Fruit fly (Drosophila melanogaster) whole organism, embryonic: ENCODE results near the gene Nepl14.

Source experiments
- Abd-B ChIP-seq: fragments of 200-800 bp; sonication (Bioruptor generic); optimal IDR thresholded peaks from 2 replicates; lab custom pipeline; 2018; ENCODE audit warnings: missing biosample characterization, mild to moderate bottlenecking, missing genetic modification characterization, moderate library complexity
- Awh ChIP-seq: fragments of 200-800 bp; sonication (Bioruptor generic); IDR thresholded peaks from 2 replicates; pipeline ENCODE4, ENCODE4 v1.3.6; 2022; ENCODE audit warnings: missing biosample characterization, missing genetic modification characterization
- B-H1 ChIP-seq: fragments of 200-800 bp; sonication (Bioruptor generic); IDR thresholded peaks from 3 replicates; pipeline ENCODE4 v1.3.6; 2022; ENCODE audit warnings: missing biosample characterization, missing genetic modification characterization
- CG10654 ChIP-seq: fragments of 200-800 bp; sonication (Bioruptor generic); optimal IDR thresholded peaks from 2 replicates; lab custom pipeline; 2016; ENCODE audit warnings: missing biosample characterization, missing genetic modification characterization
- CG11456 ChIP-seq: fragments of 200-800 bp; sonication (Bioruptor generic); IDR thresholded peaks from 3 replicates; pipeline ENCODE4 v1.3.6; 2022; ENCODE audit warnings: missing biosample characterization, missing genetic modification characterization
- CG12219 ChIP-seq: fragments of 200-800 bp; sonication (Bioruptor generic); optimal IDR thresholded peaks from 3 replicates; lab custom pipeline; 2018; ENCODE audit warnings: missing biosample characterization, mild to moderate bottlenecking, missing genetic modification characterization
- CG12391 ChIP-seq: fragments of 200-800 bp; sonication (Bioruptor generic); optimal IDR thresholded peaks from 3 replicates; lab custom pipeline; 2018; ENCODE audit warnings: missing biosample characterization, mild to moderate bottlenecking, missing genetic modification characterization, moderate library complexity
- CG14710 ChIP-seq: fragments of 200-800 bp; sonication (Bioruptor generic); optimal IDR thresholded peaks from 3 replicates; lab custom pipeline; 2019; ENCODE audit warnings: missing biosample characterization, mild to moderate bottlenecking, missing genetic modification characterization, moderate library complexity
- CG16813 ChIP-seq: fragments of 200-800 bp; sonication (Bioruptor generic); IDR thresholded peaks from 3 replicates; pipeline ENCODE4 v1.3.6; 2022; ENCODE audit warnings: missing biosample characterization, missing genetic modification characterization; ENCODE audit not compliant: partially characterized antibody
- CG17328 ChIP-seq: fragments of 200-800 bp; sonication (Bioruptor generic); IDR thresholded peaks from 2 replicates; pipeline ENCODE4 v1.3.6; 2022; ENCODE audit warnings: missing biosample characterization, missing genetic modification characterization
- CG17359 ChIP-seq: fragments of 200-800 bp; sonication (Bioruptor generic); optimal IDR thresholded peaks from 3 replicates; lab custom pipeline; 2018; ENCODE audit warnings: missing biosample characterization, mild to moderate bottlenecking, missing genetic modification characterization, moderate library complexity
- CG32532 ChIP-seq: fragments of 200-800 bp; sonication (Bioruptor generic); IDR thresholded peaks from 2 replicates; pipeline ENCODE4 v1.3.6; 2022; ENCODE audit warnings: missing biosample characterization, missing genetic modification characterization
- CG3407 ChIP-seq: fragments of 200-800 bp; sonication (Bioruptor generic); optimal IDR thresholded peaks from 2 replicates; lab custom pipeline; 2018; ENCODE audit warnings: missing biosample characterization, mild to moderate bottlenecking, missing genetic modification characterization
- CG3726 ChIP-seq: fragments of 200-800 bp; sonication (Bioruptor generic); IDR thresholded peaks from 3 replicates; pipeline ENCODE4, ENCODE4 v1.3.6; 2022; ENCODE audit warnings: missing biosample characterization, missing genetic modification characterization
- CG4360 ChIP-seq: fragments of 200-800 bp; sonication (Bioruptor generic); IDR thresholded peaks from 2 replicates; pipeline ENCODE4 v1.3.6; 2022; ENCODE audit warnings: missing biosample characterization, missing genetic modification characterization
- CG4404 ChIP-seq: fragments of 200-800 bp; sonication (Bioruptor generic); IDR thresholded peaks from 2 replicates; pipeline ENCODE4 v1.3.6; 2022; ENCODE audit warnings: missing biosample characterization, missing genetic modification characterization
- CG8359 ChIP-seq: fragments of 200-800 bp; sonication (Bioruptor generic); optimal IDR thresholded peaks from 2 replicates; lab custom pipeline; 2017; ENCODE audit warnings: missing biosample characterization, mild to moderate bottlenecking, missing genetic modification characterization, borderline replicate concordance
- CG8765 ChIP-seq: fragments of 200-800 bp; sonication (Bioruptor generic); IDR thresholded peaks from 2 replicates; pipeline ENCODE4 v1.3.6; 2022; ENCODE audit warnings: missing biosample characterization, missing genetic modification characterization
- CG9609 ChIP-seq: fragments of 200-800 bp; sonication (Bioruptor generic); optimal IDR thresholded peaks from 3 replicates; lab custom pipeline; 2016; ENCODE audit warnings: missing biosample characterization, missing genetic modification characterization
- D ChIP-seq, 2 experiments: fragments of 200-800 bp in 1 of 2; fragments of >200 bp in 1 of 2; sonication (Bioruptor generic) in 1 of 2; optimal IDR thresholded peaks; 2 replicates in 1 of 2; 3 replicates in 1 of 2; lab custom pipeline; 2017; ENCODE audit warnings: mild to moderate bottlenecking in 1 of 2, missing biosample characterization in 1 of 2, missing genetic modification characterization in 1 of 2, missing genetic modification reagents in 1 of 2
- Deaf1 ChIP-seq: fragments of 200-800 bp; optimal IDR thresholded peaks from 3 replicates; lab custom pipeline; 2019; ENCODE audit warnings: missing biosample characterization, mild to moderate bottlenecking, missing genetic modification characterization, moderate library complexity
- Lim3 ChIP-seq: fragments of 200-800 bp; sonication (Bioruptor generic); IDR thresholded peaks from 2 replicates; pipeline ENCODE4 v1.3.6; 2022; ENCODE audit warnings: missing biosample characterization, missing genetic modification characterization
- Med ChIP-seq: fragments of 200-800 bp; sonication (Bioruptor generic); peaks from one replicate; lab custom pipeline; 2016; ENCODE audit warnings: missing biosample characterization, missing genetic modification characterization, mild to moderate bottlenecking, inconsistent platforms, moderate library complexity
- Mrtf ChIP-seq: fragments of 200-800 bp; sonication (Bioruptor generic); IDR thresholded peaks from 3 replicates; pipeline ENCODE4 v1.3.6; 2022; ENCODE audit warnings: missing biosample characterization, missing genetic modification characterization
- Oaz ChIP-seq: fragments of 200-800 bp; sonication (Bioruptor generic); IDR thresholded peaks from 2 replicates; pipeline ENCODE4 v1.3.6; 2022; ENCODE audit warnings: missing biosample characterization, missing genetic modification characterization
- Scr ChIP-seq: fragments of 200-800 bp; sonication (Bioruptor generic); IDR thresholded peaks from 2 replicates; pipeline ENCODE4 v1.3.6; 2022; ENCODE audit warnings: missing biosample characterization, missing genetic modification characterization; ENCODE audit not compliant: partially characterized antibody
- Tbp ChIP-seq: fragments of >200 bp; optimal IDR thresholded peaks from 2 replicates; lab custom pipeline; 2018; ENCODE audit warnings: missing biosample characterization, missing genetic modification characterization
- ac ChIP-seq: fragments of 200-800 bp; sonication (Bioruptor generic); optimal IDR thresholded peaks from 3 replicates; lab custom pipeline; 2017; ENCODE audit warnings: missing biosample characterization, mild to moderate bottlenecking, missing genetic modification characterization
- cato ChIP-seq: fragments of 200-800 bp; sonication (Bioruptor generic); optimal IDR thresholded peaks from 2 replicates; lab custom pipeline; 2016; ENCODE audit warnings: missing biosample characterization, missing genetic modification characterization, borderline replicate concordance
- da ChIP-seq: fragments of 200-800 bp; sonication (Bioruptor generic); optimal IDR thresholded peaks from 2 replicates; lab custom pipeline; 2016; ENCODE audit warnings: missing biosample characterization, missing genetic modification characterization
- gce ChIP-seq: fragments of 200-800 bp; sonication (Bioruptor generic); IDR thresholded peaks from 3 replicates; pipeline ENCODE4 v1.3.6; 2022; ENCODE audit warnings: missing biosample characterization, missing genetic modification characterization
- gsb ChIP-seq: fragments of 200-800 bp; sonication (Bioruptor generic); IDR thresholded peaks from 2 replicates; pipeline ENCODE4 v1.3.6; 2022; ENCODE audit warnings: missing biosample characterization, missing genetic modification characterization
- hbn ChIP-seq: fragments of 200-800 bp; sonication (Bioruptor generic); IDR thresholded peaks from 2 replicates; pipeline ENCODE4 v1.3.6; 2022; ENCODE audit warnings: missing biosample characterization, missing genetic modification characterization; ENCODE audit not compliant: partially characterized antibody
- kah ChIP-seq: fragments of 200-800 bp; sonication (Bioruptor generic); optimal IDR thresholded peaks from 2 replicates; lab custom pipeline; 2018; ENCODE audit warnings: missing biosample characterization, mild to moderate bottlenecking, missing genetic modification characterization
- nmo ChIP-seq: fragments of 200-800 bp; sonication (Bioruptor generic); optimal IDR thresholded peaks from 2 replicates; lab custom pipeline; 2018; ENCODE audit warnings: missing biosample characterization, mild to moderate bottlenecking, missing genetic modification characterization, moderate library complexity
- onecut ChIP-seq: fragments of 200-800 bp; sonication (Bioruptor generic); IDR thresholded peaks from 2 replicates; pipeline ENCODE4 v1.3.6; 2022; ENCODE audit warnings: missing biosample characterization, missing genetic modification characterization
- pan ChIP-seq, 4 experiments: fragments of >200 bp in 3 of 4; fragments of 200-800 bp in 1 of 4; sonication (Bioruptor generic) in 1 of 4; optimal IDR thresholded peaks in 3 of 4; IDR thresholded peaks in 1 of 4; 2 replicates each; pipeline versions ENCODE4 v1.3.6 to Lab custom; 2017 to 2022; ENCODE audit warnings: missing biosample characterization in 2 of 4, missing genetic modification characterization in 2 of 4, mixed read lengths in 1 of 4
- phol ChIP-seq: fragments of 200-800 bp; sonication (Bioruptor generic); optimal IDR thresholded peaks from 3 replicates; lab custom pipeline; 2018; ENCODE audit warnings: missing biosample characterization, mild to moderate bottlenecking, missing genetic modification characterization, moderate library complexity
- prd ChIP-seq, 3 experiments: fragments of >200 bp in 2 of 3; fragments of 200-800 bp in 1 of 3; sonication (Bioruptor generic) in 1 of 3; optimal IDR thresholded peaks in 2 of 3; IDR thresholded peaks in 1 of 3; 2 replicates in 2 of 3; 3 replicates in 1 of 3; pipeline versions ENCODE4 v1.3.6 to Lab custom; 2017 to 2022; ENCODE audit warnings: missing biosample characterization in 1 of 3, missing genetic modification characterization in 1 of 3
- slp2 ChIP-seq: fragments of 200-800 bp; sonication (Bioruptor generic); optimal IDR thresholded peaks from 2 replicates; lab custom pipeline; 2016; ENCODE audit warnings: missing biosample characterization, missing genetic modification characterization
- stc ChIP-seq: fragments of 200-800 bp; sonication (Bioruptor generic); IDR thresholded peaks from 2 replicates; pipeline ENCODE4 v1.3.6; 2022; ENCODE audit warnings: missing biosample characterization, missing genetic modification characterization
- ttk ChIP-seq: fragments of 200-800 bp; sonication (Bioruptor generic); IDR thresholded peaks from 2 replicates; pipeline ENCODE4 v2.1.2; 2022; ENCODE audit warnings: missing biosample characterization, missing genetic modification characterization
- tup ChIP-seq: fragments of 200-800 bp; sonication (Bioruptor generic); optimal IDR thresholded peaks from 2 replicates; lab custom pipeline; 2016; ENCODE audit warnings: missing biosample characterization, mild to moderate bottlenecking, missing genetic modification characterization, moderate library complexity
- unc-4 ChIP-seq: fragments of 200-800 bp; sonication (Bioruptor generic); IDR thresholded peaks from 2 replicates; pipeline ENCODE4 v1.3.6; 2022; ENCODE audit warnings: missing biosample characterization, missing genetic modification characterization; ENCODE audit not compliant: partially characterized antibody
- usp ChIP-seq: fragments of >200 bp; optimal IDR thresholded peaks from 2 replicates; lab custom pipeline; 2017; ENCODE audit warnings: missing biosample characterization, missing genetic modification characterization
- vnd ChIP-seq: fragments of 200-800 bp; sonication (Bioruptor generic); IDR thresholded peaks from 3 replicates; pipeline ENCODE4 v1.3.6; 2022; ENCODE audit warnings: missing biosample characterization, missing genetic modification characterization; ENCODE audit not compliant: partially characterized antibody

Gene Nepl14

DNA sequence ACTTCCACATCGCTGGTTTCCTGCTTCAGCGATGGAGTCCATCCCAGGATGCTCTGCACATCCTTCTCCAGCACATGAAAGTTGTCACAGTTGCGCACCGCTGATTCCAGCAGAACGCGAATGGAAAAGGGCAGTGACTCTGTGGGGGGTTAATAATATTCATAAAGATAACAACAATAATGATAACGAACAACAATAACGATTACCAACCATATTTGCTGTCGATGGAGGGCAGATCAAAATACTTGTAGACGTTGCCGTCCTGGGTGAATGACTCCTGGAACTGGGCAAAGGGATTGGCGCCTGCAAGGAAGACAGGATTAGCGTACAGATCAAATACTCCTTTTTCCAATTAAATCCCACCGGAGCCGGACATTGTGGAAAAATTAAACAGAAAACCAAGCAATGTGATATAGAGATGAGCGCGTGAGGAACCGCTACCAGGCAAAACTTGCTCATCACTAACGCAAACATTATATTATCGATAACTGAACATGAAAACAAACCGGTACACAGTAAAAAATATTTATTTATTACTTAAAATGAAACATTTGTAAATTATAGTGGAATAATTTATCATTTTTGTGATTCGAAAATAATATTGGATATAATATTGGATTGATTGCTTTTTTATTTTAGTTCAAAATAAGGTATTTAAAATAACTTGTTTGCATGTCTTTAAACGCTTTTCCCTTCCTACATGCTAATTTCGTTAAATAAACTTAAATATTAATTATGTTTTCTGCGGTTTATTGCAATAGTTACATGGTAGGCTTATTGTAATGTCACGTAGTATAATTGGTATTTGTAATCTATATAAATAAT is 39.1 kb downstream of the Nepl14 start, which contains the start of gene Irp-1A (continued):
- TF ChIP-seq slp2 (no peak), Oaz (GFP tag; lab: Robert Waterston, UW) (peak; percentile 57), stc (GFP tag; lab: Robert Waterston, UW) (peak; percentile 78), CG3726 (GFP tag; lab: Robert Waterston, UW) (no peak), pan (optimal IDR thresholded peaks at IDR 0.05; lab: Kevin White, UChicago) (no peak), pan (GFP tag; optimal IDR thresholded peaks at IDR 0.05 in 1 of 2, IDR thresholded peaks at IDR 0.05 in 1 of 2) (peak in 1 of 2 experiments; percentile 84), CG17328 (GFP tag; lab: Robert Waterston, UW) (peak; percentile 72; the same call in 1 of the 2 replicates), CG14710 (tag; lab: Kevin White, UChicago) (peak; percentile 81), CG10654 (peak; percentile 49), CG12391 (tag; lab: Kevin White, UChicago) (peak; percentile 91), CG4360 (GFP tag; lab: Robert Waterston, UW) (peak; percentile 5; the same call in 1 of the 2 replicates), Abd-B (peak; percentile 37), B-H1 (GFP tag; lab: Robert Waterston, UW) (peak; percentile 43; the same call in 1 of the 3 replicates), CG3407 (GFP tag; lab: Kevin White, UChicago) (peak; percentile 44), Scr (GFP tag; lab: Robert Waterston, UW) (peak; percentile 90), CG17359 (tag; lab: Kevin White, UChicago) (peak; percentile 83), tup (GFP tag; lab: Kevin White, UChicago) (no peak), CG9609 (GFP tag; lab: Kevin White, UChicago) (peak; percentile 23), da (no peak), vnd (GFP tag; lab: Robert Waterston, UW) (peak; percentile 74; the same call in 2 of the 3 replicates), onecut (peak; percentile 58), Med (GFP tag; lab: Kevin White, UChicago) (peak; percentile 82), CG12219 (peak; percentile 45), prd (optimal IDR thresholded peaks at IDR 0.05; lab: Kevin White, UChicago) (no peak), prd (GFP tag; IDR thresholded peaks at IDR 0.05; lab: Robert Waterston, UW) (peak; percentile 71), gsb (GFP tag; lab: Robert Waterston, UW) (peak; percentile 51; the same call in 1 of the 2 replicates), Mrtf (peak; percentile 35; the same call in 1 of the 3 replicates), ttk (peak; percentile 74), usp (GFP tag; lab: Kevin White, UChicago) (no peak), CG16813 (GFP tag; lab: Robert Waterston, UW) (peak; percentile 81), nmo (GFP tag; lab: Kevin White, UChicago) (peak; percentile 82), CG8765 (no peak), ac (GFP tag; lab: Kevin White, UChicago) (no peak), D (optimal IDR thresholded peaks at IDR 0.05; lab: Kevin White, UChicago) (no peak), D (GFP tag; optimal IDR thresholded peaks at IDR 0.05; lab: Kevin White, UChicago) (peak; percentile 33), CG4404 (GFP tag; lab: Robert Waterston, UW) (peak; percentile 25; the same call in 1 of the 2 replicates), phol (tag; lab: Kevin White, UChicago) (peak; percentile 81), Lim3 (GFP tag; lab: Robert Waterston, UW) (no peak), CG8359 (no peak), Tbp (GFP tag; lab: Kevin White, UChicago) (no peak), CG11456 (peak; percentile 73; the same call in 2 of the 3 replicates), kah (peak; percentile 13), Awh (GFP tag; lab: Robert Waterston, UW) (peak; percentile 71), gce (GFP tag; lab: Robert Waterston, UW) (peak; percentile 65; the same call in 1 of the 3 replicates), Deaf1 (tag; lab: Kevin White, UChicago) (peak; percentile 57), cato (no peak), hbn (GFP tag; lab: Robert Waterston, UW) (peak; percentile 83), unc-4 (GFP tag; lab: Robert Waterston, UW) (peak; percentile 84), CG32532 (GFP tag; lab: Robert Waterston, UW) (peak; percentile 89)
